Worm (Caenorhabditis elegans): ENCODE data around the gene srg-9.

- TF ChIP-seq unc-62 (GFP tag; optimal IDR thresholded peaks at IDR 0.05) (peak; percentile 14), hlh-1 (tag; optimal IDR thresholded peaks at IDR 0.05) (peak; percentile 60), mab-5 (tag; optimal IDR thresholded peaks at IDR 0.05) (no peak), nhr-237 (tag; optimal IDR thresholded peaks at IDR 0.05) (peak; percentile 63), nhr-12 (tag; optimal IDR thresholded peaks at IDR 0.05) (no peak), ceh-43 (GFP tag; optimal IDR thresholded peaks at IDR 0.05) (no peak), nhr-76 (tag; optimal IDR thresholded peaks at IDR 0.05) (no peak), drap-1 (GFP tag; optimal IDR thresholded peaks at IDR 0.05) (no peak), ztf-11 (tag; optimal IDR thresholded peaks at IDR 0.05) (no peak), lin-13 (tag; optimal IDR thresholded peaks at IDR 0.05) (peak; percentile 75), elt-1 (tag; optimal IDR thresholded peaks at IDR 0.05; ENCODE audit: borderline replicate concordance, insufficient read depth) (no peak)
Observed at ce11 chrIII:6206161-6206853, 50.3 kb downstream of the srg-9 start, which contains the start of the genes sna-3 and rps-3.
